Worm (Caenorhabditis elegans): ENCODE measurements around the gene cwc-15.

Gene cwc-15

ce11 chrV:16036166-16036565 lies 13.0 kb downstream of the cwc-15 start, which contains the start of gene T10C6.10:
Gene T10C6.10, plus strand, starts transcription at chrV:16036413.
- TF ChIP-seq madf-6 (GFP tag; IDR thresholded peaks at IDR 0.05), result 0 out of 2 replicates have a peak, but pooled peaks have one; percentile 15
- TF ChIP-seq aptf-3 (GFP tag; IDR thresholded peaks at IDR 0.05), result 0 out of 2 replicates have a peak, but pooled peaks have one; percentile 65
- TF ChIP-seq aptf-2 (GFP tag; conservative IDR thresholded peaks at IDR 0.05), result peak; percentile 97
- no peak for TF ChIP-seq ceh-100 (GFP tag; IDR thresholded peaks at IDR 0.05)

DNA sequence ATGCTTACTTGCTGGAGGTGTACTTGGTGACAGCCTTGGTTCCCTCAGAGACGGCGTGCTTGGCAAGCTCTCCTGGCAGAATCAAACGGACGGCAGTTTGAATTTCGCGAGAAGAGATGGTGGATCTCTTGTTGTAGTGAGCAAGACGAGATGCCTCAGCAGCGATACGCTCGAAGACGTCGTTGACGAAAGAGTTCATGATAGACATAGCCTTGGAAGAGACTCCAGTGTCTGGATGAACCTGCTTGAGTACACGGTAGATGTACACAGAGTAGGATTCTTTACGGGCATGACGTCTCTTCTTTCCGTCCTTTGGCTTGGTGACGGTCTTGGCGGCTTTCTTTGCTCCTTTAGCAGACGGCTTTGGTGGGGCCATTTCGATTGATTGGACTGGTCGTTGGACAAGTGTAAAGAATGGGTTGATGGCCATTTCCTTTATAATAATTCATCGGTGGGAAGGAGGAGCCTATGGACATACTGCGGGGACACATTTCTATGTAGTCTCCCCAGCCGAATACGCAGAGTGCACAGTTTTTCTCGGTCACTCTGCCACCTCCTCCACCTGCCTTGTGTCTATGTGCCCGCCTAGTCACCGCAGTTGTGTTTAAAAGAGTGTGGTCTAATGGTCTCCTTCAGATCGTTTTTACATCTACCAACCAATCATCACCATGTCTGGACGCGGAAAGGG lies 17.1 kb downstream of the cwc-15 start, which contains the start of the genes his-4 and his-3:
his-4 (minus strand) TSS at position 376 of the 688 bp plus-strand sequence.
his-3 (plus strand) TSS at position 669 of the 688 bp plus-strand sequence.
- TF ChIP-seq mcd-1 (GFP tag; IDR thresholded peaks at IDR 0.05) (0 out of 2 replicates have a peak, but pooled peaks have one; percentile 13), nhr-80 (tag; optimal IDR thresholded peaks at IDR 0.05) (peak; percentile 17), dox-1 (GFP tag; IDR thresholded peaks at IDR 0.05) (0 out of 2 replicates have a peak, but pooled peaks have one; percentile 15), hmg-1.2 (GFP tag; IDR thresholded peaks at IDR 0.05) (peak; percentile 10; the same call in 1 of the 2 replicates), F39B2.1 (GFP tag; IDR thresholded peaks at IDR 0.05) (peak; percentile 88; the same call in 1 of the 2 replicates), pbrm-1 (GFP tag; IDR thresholded peaks at IDR 0.05) (peak; percentile 31), hsf-1 (GFP tag; IDR thresholded peaks at IDR 0.05) (0 out of 2 replicates have a peak, but pooled peaks have one; percentile 15)

DNA sequence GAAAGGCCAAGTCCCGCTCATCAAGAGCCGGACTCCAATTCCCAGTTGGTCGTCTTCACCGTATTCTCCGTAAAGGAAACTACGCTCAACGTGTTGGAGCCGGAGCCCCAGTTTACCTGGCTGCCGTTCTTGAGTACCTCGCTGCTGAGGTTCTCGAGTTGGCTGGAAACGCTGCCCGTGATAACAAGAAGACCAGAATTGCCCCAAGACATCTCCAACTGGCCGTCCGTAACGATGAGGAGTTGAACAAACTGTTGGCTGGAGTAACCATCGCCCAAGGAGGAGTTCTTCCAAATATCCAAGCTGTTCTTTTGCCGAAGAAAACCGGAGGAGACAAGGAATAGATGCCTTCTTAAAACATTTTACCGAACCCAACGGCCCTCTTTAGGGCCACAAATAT lies 17.7 kb downstream of the cwc-15 start:
- TF ChIP-seq ekl-4 (GFP tag; IDR thresholded peaks at IDR 0.05), result peak; percentile 31; the same call in 1 of the 2 replicates

- TF ChIP-seq Y79H2A.3 (GFP tag; conservative IDR thresholded peaks at IDR 0.05), result no peak
- TF ChIP-seq cebp-2 (GFP tag; IDR thresholded peaks at IDR 0.05), result no peak
- no peak for TF ChIP-seq sptf-2 (GFP tag; optimal IDR thresholded peaks at IDR 0.05)
- no peak for TF ChIP-seq snpc-3.4 (tag; optimal IDR thresholded peaks at IDR 0.05)
These were observed 18.3 kb downstream of the cwc-15 start for ce11 chrV:16041412-16041811.

- TF ChIP-seq hsf-1 (GFP tag; IDR thresholded peaks at IDR 0.05), result 0 out of 2 replicates have a peak, but pooled peaks have one; percentile 35
- peak; percentile 58; the same call in 1 of the 2 replicates for TF ChIP-seq zfh-2 (GFP tag; conservative IDR thresholded peaks at IDR 0.05)
- 0 out of 2 replicates have a peak, but pooled peaks have one; percentile 9 for TF ChIP-seq nfyb-1 (GFP tag; IDR thresholded peaks at IDR 0.05)
- TF ChIP-seq egrh-3 (GFP tag; IDR thresholded peaks at IDR 0.05), result peak; percentile 63; the same call in 1 of the 2 replicates
These were observed 19.0 kb downstream of the cwc-15 start, which contains the start of the genes his-2 and his-1 for ce11 chrV:16041925-16042742. Gene his-2, minus strand, starts transcription at chrV:16042283. Gene his-1, plus strand, starts transcription at chrV:16042520.

DNA sequence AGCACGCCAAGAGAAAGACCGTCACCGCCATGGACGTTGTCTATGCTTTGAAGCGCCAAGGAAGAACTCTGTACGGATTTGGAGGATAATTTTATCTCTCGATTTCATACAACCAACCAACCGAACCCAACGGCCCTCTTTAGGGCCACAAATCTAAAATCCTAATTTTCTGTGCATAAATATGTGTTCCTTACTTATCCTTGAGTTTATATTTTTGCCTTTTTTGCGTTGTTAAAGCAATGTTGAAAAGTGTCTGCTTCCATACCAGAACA lies 19.5 kb downstream of the cwc-15 start:
- TF ChIP-seq ztf-22 (GFP tag; optimal IDR thresholded peaks at IDR 0.05), result no peak
- TF ChIP-seq egrh-3 (GFP tag; IDR thresholded peaks at IDR 0.05), result no peak
- TF ChIP-seq hrde-1 (tag; optimal IDR thresholded peaks at IDR 0.05; ENCODE audit: borderline replicate concordance), result no peak
- TF ChIP-seq sea-2 (GFP tag; IDR thresholded peaks at IDR 0.05), result no peak
- no peak for TF ChIP-seq sptf-2 (GFP tag; optimal IDR thresholded peaks at IDR 0.05)
- 0 out of 2 replicates have a peak, but pooled peaks have one; percentile 17 for TF ChIP-seq Y56A3A.18 (GFP tag; IDR thresholded peaks at IDR 0.05)
- 0 out of 2 replicates have a peak, but pooled peaks have one; percentile 50 for TF ChIP-seq nhr-120 (GFP tag; IDR thresholded peaks at IDR 0.05)
- no peak for TF ChIP-seq mcd-1 (GFP tag; IDR thresholded peaks at IDR 0.05)
- no peak for TF ChIP-seq repo-1 (tag; optimal IDR thresholded peaks at IDR 0.05)
- TF ChIP-seq madf-8 (GFP tag; conservative IDR thresholded peaks at IDR 0.05), result no peak
- no peak for TF ChIP-seq nfya-1 (tag; optimal IDR thresholded peaks at IDR 0.05; ENCODE audit: borderline replicate concordance, insufficient read depth)
- 0 out of 2 replicates have a peak, but pooled peaks have one; percentile 7 for TF ChIP-seq ztf-25 (GFP tag; IDR thresholded peaks at IDR 0.05)
- no peak for TF ChIP-seq F55B11.4 (tag; optimal IDR thresholded peaks at IDR 0.05; ENCODE audit: borderline replicate concordance, insufficient read depth)
- TF ChIP-seq atf-7 (tag; optimal IDR thresholded peaks at IDR 0.05), result no peak
- TF ChIP-seq Y79H2A.3 (GFP tag; conservative IDR thresholded peaks at IDR 0.05), result no peak
